Worm (Caenorhabditis elegans): Measurements from ENCODE around the gene H20J04.4.

The H20J04.4 gene

DNA sequence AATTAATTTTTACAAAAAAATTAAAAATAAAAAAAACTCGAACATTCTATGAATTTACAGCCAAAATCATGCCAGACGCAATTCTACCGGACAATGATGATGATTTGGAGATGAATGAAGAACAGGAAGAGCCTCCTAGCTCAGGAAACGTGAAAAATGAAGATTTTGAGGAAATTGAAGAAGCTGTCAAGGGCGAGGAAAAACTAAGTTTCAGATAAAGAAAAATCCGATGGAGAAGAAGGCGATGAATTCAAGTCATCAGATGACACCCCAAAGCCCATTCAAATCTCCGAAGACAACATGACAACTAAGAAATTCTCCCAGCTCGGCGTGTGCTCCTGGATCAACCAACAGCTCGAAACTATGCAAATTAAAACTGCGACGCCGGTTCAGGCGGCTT is 7.0 kb upstream of the H20J04.4 start, which contains the start of gene Y52E8A.1:
Y52E8A.1 (plus strand) TSS at position 301 of the 400 bp plus-strand sequence.
- no peak for TF ChIP-seq mes-4 (tag; optimal IDR thresholded peaks at IDR 0.05)
- no peak for TF ChIP-seq B0019.2 (GFP tag; conservative IDR thresholded peaks at IDR 0.05)
- no peak for TF ChIP-seq lin-26 (GFP tag; IDR thresholded peaks at IDR 0.05)
- TF ChIP-seq aptf-2 (GFP tag; conservative IDR thresholded peaks at IDR 0.05) = no peak
- no peak for TF ChIP-seq unc-62 (GFP tag; optimal IDR thresholded peaks at IDR 0.05)
- no peak for TF ChIP-seq hmg-20 (GFP tag; IDR thresholded peaks at IDR 0.05)
- no peak for TF ChIP-seq lin-54 (GFP tag; optimal IDR thresholded peaks at IDR 0.05)
- TF ChIP-seq C17E4.6 (GFP tag; IDR thresholded peaks at IDR 0.05) = no peak

ce11 chrII:4322871-4323270 is 5.9 kb upstream of the H20J04.4 start, which contains the start of gene H20J04.6:
H20J04.6 (plus strand) TSS chrII:4323256.
- TF ChIP-seq lin-54 (GFP tag; optimal IDR thresholded peaks at IDR 0.05) (peak; percentile 13), unc-130 (GFP tag; optimal IDR thresholded peaks at IDR 0.05) (no peak), lsl-1 (GFP tag; optimal IDR thresholded peaks at IDR 0.05) (peak; percentile 19), madf-6 (GFP tag; IDR thresholded peaks at IDR 0.05) (peak; percentile 27; the same call in 1 of the 2 replicates), snpc-1.3 (tag; optimal IDR thresholded peaks at IDR 0.05; ENCODE audit: insufficient read depth) (peak; percentile 10)

DNA sequence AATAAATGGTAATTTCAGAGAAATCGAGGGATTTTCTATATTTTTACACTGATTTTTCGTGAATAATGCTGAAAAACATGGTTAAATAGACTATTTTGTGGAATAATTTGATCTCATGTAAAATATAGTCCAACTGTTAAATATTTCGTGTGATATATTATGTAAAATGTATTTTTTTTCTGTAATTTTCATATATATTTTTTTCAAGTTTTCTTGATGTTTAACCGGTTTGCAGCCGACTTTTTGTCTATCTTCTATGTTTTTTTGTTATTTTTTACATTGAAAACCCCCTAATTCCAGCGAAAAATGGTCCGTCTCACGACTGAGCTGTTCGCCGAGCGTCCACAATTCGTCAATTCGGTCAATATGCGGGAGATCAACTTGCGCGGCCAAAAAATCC is 4.8 kb upstream of the H20J04.4 start, which contains the start of gene mog-2:
mog-2 (plus strand) TSS at position 301 of the 400 bp plus-strand sequence.
- TF ChIP-seq F57C9.4 (tag; optimal IDR thresholded peaks at IDR 0.05) (no peak), K12H6.12 (tag; optimal IDR thresholded peaks at IDR 0.05) (no peak), pbrm-1 (GFP tag; IDR thresholded peaks at IDR 0.05) (no peak), dpff-1 (tag; optimal IDR thresholded peaks at IDR 0.05) (no peak), lag-1 (GFP tag; IDR thresholded peaks at IDR 0.05) (no peak), nhr-120 (GFP tag; IDR thresholded peaks at IDR 0.05) (no peak), snpc-1.1 (tag; optimal IDR thresholded peaks at IDR 0.05; ENCODE audit: insufficient read depth) (no peak), madf-8 (GFP tag; conservative IDR thresholded peaks at IDR 0.05) (no peak), dpl-1 (GFP tag; optimal IDR thresholded peaks at IDR 0.05) (no peak), tbx-9 (tag; optimal IDR thresholded peaks at IDR 0.05; ENCODE audit: borderline replicate concordance) (no peak), sdz-38 (tag; optimal IDR thresholded peaks at IDR 0.05) (no peak), unc-130 (GFP tag; optimal IDR thresholded peaks at IDR 0.05) (no peak), lin-40 (tag; optimal IDR thresholded peaks at IDR 0.05) (no peak)

- TF ChIP-seq hrde-1 (tag; optimal IDR thresholded peaks at IDR 0.05; ENCODE audit: borderline replicate concordance) (no peak), rcor-1 (GFP tag; IDR thresholded peaks at IDR 0.05) (no peak), let-526 (GFP tag; IDR thresholded peaks at IDR 0.05) (no peak), ceh-58 (GFP tag; IDR thresholded peaks at IDR 0.05) (no peak), attf-5 (GFP tag; optimal IDR thresholded peaks at IDR 0.05) (no peak)
Observed at ce11 chrII:4326420-4326819, 2.4 kb upstream of the H20J04.4 start, which contains the start of gene pfd-2. pfd-2 (plus strand) TSS chrII:4326720.

DNA sequence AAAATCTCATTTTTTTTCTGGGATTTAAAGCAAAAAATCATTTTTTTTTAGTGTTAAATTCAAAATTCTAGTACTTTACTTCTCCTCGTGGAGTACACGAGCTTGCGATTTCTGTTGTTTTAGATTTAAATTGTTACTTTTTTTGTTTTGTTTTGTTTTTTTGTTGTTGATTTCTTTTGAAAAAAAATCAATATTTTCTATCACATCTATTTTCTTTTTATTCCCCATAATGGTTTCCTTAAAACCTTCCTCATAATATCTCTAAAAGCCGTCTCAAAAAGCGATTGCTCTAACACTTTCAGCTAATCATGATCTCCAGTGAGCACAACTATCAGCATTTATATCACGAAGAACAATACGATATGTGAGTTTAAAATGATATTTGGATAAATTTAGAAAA is 5.6 kb downstream of the H20J04.4 start, which contains the start of gene madf-3:
madf-3 (plus strand) TSS at position 301 of the 400 bp plus-strand sequence.
- no peak for TF ChIP-seq let-607 (tag; optimal IDR thresholded peaks at IDR 0.05)
- TF ChIP-seq lag-1 (GFP tag; IDR thresholded peaks at IDR 0.05) = no peak
- TF ChIP-seq ama-1 (optimal IDR thresholded peaks at IDR 0.05) = no peak
- TF ChIP-seq ama-1 (GFP tag; optimal IDR thresholded peaks at IDR 0.05) = no peak
- TF ChIP-seq snpc-1.1 (tag; optimal IDR thresholded peaks at IDR 0.05; ENCODE audit: insufficient read depth) = no peak
- TF ChIP-seq cebp-1 (GFP tag; IDR thresholded peaks at IDR 0.05) = no peak
- TF ChIP-seq cebp-1 (tag; optimal IDR thresholded peaks at IDR 0.05) = no peak
- TF ChIP-seq die-1 (tag; optimal IDR thresholded peaks at IDR 0.05) = no peak
